Worm (Caenorhabditis elegans) whole organism, late embryonic: Measurements from ENCODE around the gene R09H3.3.

Source experiments
- F13H6.1 ChIP-seq: sonication (generic microtip); optimal IDR thresholded peaks from 2 replicates; lab custom pipeline; 2016; ENCODE audit warnings: missing genetic modification characterization, missing compliant biosample characterization
- ama-1 ChIP-seq: fragments of 150-350 bp; optimal IDR thresholded peaks from 2 replicates; lab custom pipeline; 2014
- ceh-34 ChIP-seq: sonication (generic microtip); optimal IDR thresholded peaks from 2 replicates; lab custom pipeline; 2016; ENCODE audit warnings: mild to moderate bottlenecking, missing genetic modification characterization, missing compliant biosample characterization
- fax-1 ChIP-seq: sonication (generic microtip); optimal IDR thresholded peaks from 2 replicates; lab custom pipeline; 2016; ENCODE audit warnings: missing genotype, missing genetic modification characterization, missing compliant biosample characterization
- gmeb-2 ChIP-seq: sonication (generic microtip); optimal IDR thresholded peaks from 2 replicates; lab custom pipeline; 2016; ENCODE audit warnings: missing genetic modification characterization, inconsistent platforms, missing compliant biosample characterization
- nfya-1 ChIP-seq: sonication (generic microtip); optimal IDR thresholded peaks from 2 replicates; lab custom pipeline; 2017; ENCODE audit warnings: missing genetic modification characterization, mild to moderate bottlenecking, missing compliant biosample characterization, antibody characterized with exemption, moderate library complexity
- npax-4 ChIP-seq: sonication (generic microtip); optimal IDR thresholded peaks from 2 replicates; lab custom pipeline; 2016; ENCODE audit warnings: missing genetic modification characterization, missing compliant biosample characterization
- sox-2 ChIP-seq: fragments of 200-800 bp; sonication (Bioruptor generic); IDR thresholded peaks from 2 replicates; pipeline ENCODE4 v1.3.6; 2022; ENCODE audit warnings: missing genetic modification reagents, missing genetic modification characterization, missing compliant biosample characterization

ce11 chrX:1682558-1682957 is 13.9 kb upstream of the R09H3.3 start, which contains the start of gene meg-4:
- no peak for TF ChIP-seq ceh-34 (tag; lab: Kevin White, UChicago)
- TF ChIP-seq sox-2 (GFP tag; lab: Robert Waterston, UW), result no peak
- TF ChIP-seq ama-1 (lab: Kevin White, UChicago), result no peak
- no peak for TF ChIP-seq npax-4
- no peak for TF ChIP-seq F13H6.1 (tag; lab: Kevin White, UChicago)
- no peak for TF ChIP-seq nfya-1 (tag; lab: Kevin White, UChicago)
- TF ChIP-seq fax-1 (tag; lab: Kevin White, UChicago), result no peak
- TF ChIP-seq gmeb-2 (tag; lab: Kevin White, UChicago), result no peak
